Fruit fly (Drosophila melanogaster): Measurements from ENCODE around the gene Dnaaf6.

Dnaaf6 gene

DNA sequence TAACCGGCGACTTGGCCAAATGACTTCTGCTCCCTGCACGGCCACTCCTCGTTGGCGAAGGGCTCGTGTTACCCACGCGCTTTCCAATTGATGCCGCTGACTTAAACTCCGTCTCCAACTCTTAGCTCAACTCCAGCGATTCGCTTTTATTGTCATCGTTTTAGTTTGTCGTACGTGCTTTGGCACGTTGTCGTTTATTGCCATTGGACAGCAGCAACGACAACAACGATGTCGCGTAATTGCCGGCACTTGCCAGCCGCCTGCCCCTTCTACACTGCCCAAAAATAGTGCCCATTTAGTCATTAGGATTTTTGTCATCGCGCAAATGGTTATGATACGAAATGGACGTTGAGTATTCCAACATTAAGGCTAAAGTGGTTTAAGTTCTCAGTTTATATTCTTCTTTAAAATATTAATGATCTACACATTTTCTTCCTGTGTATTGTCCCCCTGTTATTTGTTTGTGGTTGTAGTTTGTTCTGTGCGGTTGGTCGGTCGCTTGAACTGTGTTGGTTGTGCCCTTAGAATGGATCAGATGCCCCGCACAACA lies 18.7 kb upstream of the Dnaaf6 start (continued):
- TF ChIP-seq ATbp (GFP tag; optimal IDR thresholded peaks at IDR 0.05), result peak; percentile 89
- TF ChIP-seq danr (GFP tag; IDR thresholded peaks at IDR 0.05), result peak; percentile 80
- peak; percentile 69 for TF ChIP-seq CG9932 (GFP tag; IDR thresholded peaks at IDR 0.05)
- TF ChIP-seq da (GFP tag; optimal IDR thresholded peaks at IDR 0.05), result peak; percentile 37
- no peak; the same call in 1 of the 2 replicates for TF ChIP-seq CG43689 (GFP tag; IDR thresholded peaks at IDR 0.05)
- peak; percentile 85 for TF ChIP-seq tgo (GFP tag; IDR thresholded peaks at IDR 0.05)
- no peak for TF ChIP-seq HLH4C (GFP tag; IDR thresholded peaks at IDR 0.05; ENCODE audit: partially characterized antibody)
- TF ChIP-seq Dbx (GFP tag; IDR thresholded peaks at IDR 0.05), result peak; percentile 77
- no peak; the same call in 1 of the 2 replicates for TF ChIP-seq ssp (GFP tag; IDR thresholded peaks at IDR 0.05)
- TF ChIP-seq Lhr (GFP tag; optimal IDR thresholded peaks at IDR 0.05), result peak; percentile 78
- peak; percentile 84 for TF ChIP-seq pho (GFP tag; optimal IDR thresholded peaks at IDR 0.05)
- TF ChIP-seq ro (GFP tag; IDR thresholded peaks at IDR 0.05), result peak; percentile 48; the same call in 1 of the 2 replicates
- TF ChIP-seq toy (GFP tag; IDR thresholded peaks at IDR 0.05), result peak; percentile 74
- peak; percentile 68 for TF ChIP-seq CG31224 (GFP tag; IDR thresholded peaks at IDR 0.05)
- TF ChIP-seq btn (GFP tag; optimal IDR thresholded peaks at IDR 0.05), result peak; percentile 88
- TF ChIP-seq Deaf1 (tag; optimal IDR thresholded peaks at IDR 0.05), result peak; percentile 71
- TF ChIP-seq E2f1 (GFP tag; IDR thresholded peaks at IDR 0.05), result peak; percentile 83
- no peak for TF ChIP-seq br (optimal IDR thresholded peaks at IDR 0.05)
- TF ChIP-seq her (GFP tag; optimal IDR thresholded peaks at IDR 0.05), result peak; percentile 79
- TF ChIP-seq esg (GFP tag; conservative IDR thresholded peaks at IDR 0.05), result peak; percentile 83
- peak; percentile 66 for TF ChIP-seq CG1024 (GFP tag; IDR thresholded peaks at IDR 0.05)
- peak; percentile 52 for TF ChIP-seq Sry-β (GFP tag; optimal IDR thresholded peaks at IDR 0.05)
- TF ChIP-seq CG17912 (GFP tag; optimal IDR thresholded peaks at IDR 0.05), result peak; percentile 68
- peak; percentile 81 for TF ChIP-seq CG3065 (GFP tag; optimal IDR thresholded peaks at IDR 0.05)
- no peak for TF ChIP-seq ato (GFP tag; IDR thresholded peaks at IDR 0.05; ENCODE audit: partially characterized antibody)
- TF ChIP-seq CG11247 (GFP tag; IDR thresholded peaks at IDR 0.05), result peak; percentile 82
- TF ChIP-seq CG6272 (GFP tag; IDR thresholded peaks at IDR 0.05), result peak; percentile 57; the same call in 1 of the 2 replicates
- TF ChIP-seq tna (GFP tag; IDR thresholded peaks at IDR 0.05; ENCODE audit: partially characterized antibody), result no peak
- TF ChIP-seq Max (GFP tag; optimal IDR thresholded peaks at IDR 0.05), result peak; percentile 83
- peak; percentile 86 for TF ChIP-seq NfI (GFP tag; optimal IDR thresholded peaks at IDR 0.05)
- TF ChIP-seq chif (GFP tag; optimal IDR thresholded peaks at IDR 0.05), result peak; percentile 92 to 94
- no peak for TF ChIP-seq unc-4 (GFP tag; IDR thresholded peaks at IDR 0.05; ENCODE audit: partially characterized antibody)
- peak; percentile 75 for TF ChIP-seq emc (GFP tag; optimal IDR thresholded peaks at IDR 0.05)
- peak; percentile 78 for TF ChIP-seq aop (GFP tag; IDR thresholded peaks at IDR 0.05)
- peak; percentile 65 for TF ChIP-seq CG4617 (GFP tag; optimal IDR thresholded peaks at IDR 0.05; ENCODE audit: borderline replicate concordance)
- peak; percentile 83 for TF ChIP-seq CG13775 (GFP tag; optimal IDR thresholded peaks at IDR 0.05)
- TF ChIP-seq vfl (GFP tag; optimal IDR thresholded peaks at IDR 0.05), result peak; percentile 75
- peak; percentile 88 for TF ChIP-seq Six4 (GFP tag; optimal IDR thresholded peaks at IDR 0.05)
- peak; percentile 27 for TF ChIP-seq YL-1 (GFP tag; optimal IDR thresholded peaks at IDR 0.05)
- TF ChIP-seq CG14965 (GFP tag; optimal IDR thresholded peaks at IDR 0.05; ENCODE audit: borderline replicate concordance), result peak; percentile 64
- peak in 1 of 2 experiments; percentile 95 for TF ChIP-seq eve (GFP tag; optimal IDR thresholded peaks at IDR 0.05)
- peak; percentile 73 for TF ChIP-seq Nf-YC (tag; optimal IDR thresholded peaks at IDR 0.05)
- TF ChIP-seq Hr3 (GFP tag; optimal IDR thresholded peaks at IDR 0.05), result peak; percentile 81
- no peak for TF ChIP-seq CG17186 (GFP tag; optimal IDR thresholded peaks at IDR 0.05)
- TF ChIP-seq CG12219 (GFP tag; optimal IDR thresholded peaks at IDR 0.05), result peak; percentile 92
- TF ChIP-seq CG11695 (GFP tag; IDR thresholded peaks at IDR 0.05), result peak; percentile 85
- TF ChIP-seq zfh2 (GFP tag; optimal IDR thresholded peaks at IDR 0.05), result peak; percentile 66
- no peak for TF ChIP-seq CG13287 (GFP tag; IDR thresholded peaks at IDR 0.05; ENCODE audit: partially characterized antibody)
- TF ChIP-seq org-1 (GFP tag; optimal IDR thresholded peaks at IDR 0.05), result peak; percentile 83
- TF ChIP-seq bigmax (GFP tag; optimal IDR thresholded peaks at IDR 0.05), result peak; percentile 14
- peak; percentile 92 for TF ChIP-seq CG17359 (tag; optimal IDR thresholded peaks at IDR 0.05)
